Fruit fly (Drosophila melanogaster) whole organism, wandering third instar larva: ENCODE data around the gene cyr.
A peak's percentile ranks its signal among the peaks of the same experiment; 100 is the strongest.

ENCODE experiments used
- HLH106 ChIP-seq: fragments of 200-800 bp; optimal IDR thresholded peaks from 3 replicates; lab custom pipeline; 2019; ENCODE audit warnings: missing biosample characterization, mild to moderate bottlenecking, missing genetic modification characterization, moderate library complexity
- Hnf4 ChIP-seq: fragments of 200-800 bp; sonication (Bioruptor generic); optimal IDR thresholded peaks from 2 replicates; lab custom pipeline; 2016; ENCODE audit warnings: missing biosample characterization, mild to moderate bottlenecking, missing genetic modification characterization
- Myc ChIP-seq: fragments of >200 bp; optimal IDR thresholded peaks from 2 replicates; lab custom pipeline; 2017
- h ChIP-seq: fragments of 200-800 bp; sonication (Bioruptor generic); optimal IDR thresholded peaks from 3 replicates; lab custom pipeline; 2016; ENCODE audit warnings: missing biosample characterization, mild to moderate bottlenecking, missing genetic modification characterization
- psq ChIP-seq: fragments of 200-800 bp; sonication (Bioruptor generic); optimal IDR thresholded peaks from 3 replicates; lab custom pipeline; 2017; ENCODE audit warnings: missing biosample characterization, mild to moderate bottlenecking, missing genetic modification characterization, moderate library complexity

DNA sequence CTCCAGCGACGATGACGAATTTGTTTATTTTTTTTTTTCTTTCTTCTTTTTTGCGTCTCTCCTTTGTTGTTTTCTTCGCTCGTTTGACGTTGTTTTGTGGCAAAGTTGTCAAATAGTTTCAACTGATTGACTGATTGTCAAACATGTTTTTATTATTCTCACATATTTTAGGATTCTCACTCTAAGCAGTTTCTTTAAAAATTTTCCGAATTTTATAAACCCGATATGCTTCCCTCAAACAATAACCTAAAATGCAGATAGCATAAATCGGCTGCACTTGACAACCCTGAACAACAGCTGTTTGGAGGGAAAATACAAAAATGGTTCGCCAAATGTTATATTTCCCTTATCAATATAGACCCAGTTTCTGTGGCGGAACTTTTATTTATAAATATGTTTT, 8.0 kb upstream of the cyr start, which contains the start of gene CG17982:
- TF ChIP-seq Myc (lab: Kevin White, UChicago): no peak
- peak; percentile 94 for TF ChIP-seq h
- TF ChIP-seq psq (GFP tag; lab: Kevin White, UChicago): peak; percentile 98
- TF ChIP-seq HLH106 (tag; lab: Kevin White, UChicago): peak; percentile 92
- no peak for TF ChIP-seq Hnf4
